Worm (Caenorhabditis elegans): ENCODE measurements around the gene C17F4.3.

DNA sequence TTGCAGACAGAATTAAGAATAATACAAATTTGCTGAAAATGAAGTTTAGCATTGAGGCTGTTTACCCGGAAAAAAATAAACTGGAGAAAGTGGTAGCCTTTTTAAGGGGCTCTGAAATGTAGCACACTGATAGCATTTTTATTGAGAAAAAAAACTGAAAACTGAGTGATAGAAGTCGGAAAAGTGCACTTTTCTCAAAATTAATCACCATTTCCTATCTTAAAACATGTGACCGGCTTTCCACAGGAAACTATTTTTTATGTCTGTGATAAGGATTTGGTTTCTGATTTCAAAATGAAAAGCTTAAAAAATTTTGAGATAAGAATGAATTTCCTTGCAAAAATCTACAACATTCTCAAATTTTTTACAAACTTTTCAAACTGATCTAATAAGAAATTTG is 19.6 kb upstream of the C17F4.3 start, which contains the start of gene ZC239.22:
- TF ChIP-seq ama-1 (optimal IDR thresholded peaks at IDR 0.05) = no peak
- TF ChIP-seq ceh-36 (tag; optimal IDR thresholded peaks at IDR 0.05) = no peak
- no peak for TF ChIP-seq aly-1 (tag; optimal IDR thresholded peaks at IDR 0.05)
- TF ChIP-seq flt-1 (GFP tag; IDR thresholded peaks at IDR 0.05) = no peak
- TF ChIP-seq tbx-11 (GFP tag; IDR thresholded peaks at IDR 0.05) = no peak
- TF ChIP-seq scrt-1 (GFP tag; IDR thresholded peaks at IDR 0.05) = no peak
- TF ChIP-seq F13C5.2 (tag; optimal IDR thresholded peaks at IDR 0.05) = no peak
- no peak for TF ChIP-seq ceh-13 (GFP tag; optimal IDR thresholded peaks at IDR 0.05)
- no peak for TF ChIP-seq hnd-1 (tag; optimal IDR thresholded peaks at IDR 0.05)
- no peak for TF ChIP-seq tra-4 (tag; optimal IDR thresholded peaks at IDR 0.05)
- TF ChIP-seq B0310.2 (tag; optimal IDR thresholded peaks at IDR 0.05) = no peak

Data from whole organism, early embryonic.